Worm (Caenorhabditis elegans) whole organism, L1 larva: ENCODE measurements around the gene srh-245.

Source experiments
- efl-1 ChIP-seq, 4 experiments: fragments of 150-350 bp; optimal IDR thresholded peaks in 3 of 4; peaks in 1 of 4; 1 replicate in 1 of 4; 2 replicates in 3 of 4; lab custom pipeline; 2014; ENCODE audit warnings: missing biosample characterization in 2 of 4, missing genetic modification characterization in 2 of 4, missing genetic modification reagents in 2 of 4
- jun-1 ChIP-seq: fragments of 150-350 bp; optimal IDR thresholded peaks from 2 replicates; lab custom pipeline; 2014; ENCODE audit warnings: missing biosample characterization, missing genetic modification reagents, missing genetic modification characterization
- lin-13 ChIP-seq: fragments of 150-350 bp; optimal IDR thresholded peaks from 2 replicates; lab custom pipeline; 2014; ENCODE audit warnings: missing biosample characterization, missing genetic modification reagents, missing genetic modification characterization
- lin-39 ChIP-seq: fragments of 150-350 bp; optimal IDR thresholded peaks from 2 replicates; lab custom pipeline; 2014; ENCODE audit warnings: missing biosample characterization, missing genetic modification reagents, missing genetic modification characterization
- lsy-2 ChIP-seq, 2 experiments: fragments of 150-350 bp; optimal IDR thresholded peaks; 2 replicates each; lab custom pipeline; 2014; ENCODE audit warnings: missing biosample characterization in 2 of 2, missing genetic modification characterization in 2 of 2
- mep-1 ChIP-seq: fragments of 150-350 bp; optimal IDR thresholded peaks from 2 replicates; lab custom pipeline; 2014; ENCODE audit warnings: missing biosample characterization, missing genetic modification characterization
- nhr-11 ChIP-seq: fragments of 150-350 bp; optimal IDR thresholded peaks from 2 replicates; lab custom pipeline; 2014; ENCODE audit warnings: missing biosample characterization, missing genetic modification characterization
- nhr-237 ChIP-seq: fragments of 150-350 bp; optimal IDR thresholded peaks from 2 replicates; lab custom pipeline; 2014; ENCODE audit warnings: missing biosample characterization, missing genetic modification characterization
- nhr-28 ChIP-seq: fragments of 150-350 bp; optimal IDR thresholded peaks from 2 replicates; lab custom pipeline; 2014; ENCODE audit warnings: missing biosample characterization, missing genetic modification characterization
- vab-15 ChIP-seq: sonication (generic microtip); optimal IDR thresholded peaks from 2 replicates; lab custom pipeline; 2017; ENCODE audit warnings: missing genotype, mild to moderate bottlenecking, missing genetic modification characterization, missing compliant biosample characterization
- zag-1 ChIP-seq: fragments of 150-350 bp; optimal IDR thresholded peaks from 2 replicates; lab custom pipeline; 2014; ENCODE audit warnings: missing biosample characterization, missing genetic modification characterization

- TF ChIP-seq nhr-28 (tag; lab: Kevin White, UChicago) (no peak), lsy-2 (tag; optimal IDR thresholded peaks at IDR 0.05; lab: Kevin White, UChicago) (no peak), vab-15 (tag; lab: Kevin White, UChicago) (no peak), mep-1 (tag; lab: Kevin White, UChicago) (no peak), lin-39 (no peak), jun-1 (tag; lab: Kevin White, UChicago) (no peak), zag-1 (tag; lab: Kevin White, UChicago) (no peak), lin-13 (GFP tag; lab: Kevin White, UChicago) (no peak), nhr-11 (tag; lab: Kevin White, UChicago) (no peak), nhr-237 (tag; lab: Kevin White, UChicago) (no peak), efl-1 (optimal IDR thresholded peaks at IDR 0.05; lab: Kevin White, UChicago) (no peak), efl-1 (GFP tag; optimal IDR thresholded peaks at IDR 0.05 in 1 of 2; lab: Kevin White, UChicago) (no peak)
Observed at ce11 chrV:687384-687783, 31.7 kb upstream of the srh-245 start, which contains the start of gene H25P19.1.
